Worm (Caenorhabditis elegans) whole organism, late embryonic: ENCODE measurements around the gene cank-26.

Source experiments
- C38D4.7 ChIP-seq: fragments of 200-800 bp; sonication (Bioruptor generic); optimal IDR thresholded peaks from 2 replicates; lab custom pipeline; 2018; ENCODE audit warnings: mild to moderate bottlenecking, missing genetic modification characterization, moderate library complexity, missing compliant biosample characterization
- K09A11.1 ChIP-seq: sonication (generic microtip); optimal IDR thresholded peaks from 2 replicates; lab custom pipeline; 2017; ENCODE audit warnings: antibody characterized with exemption, mild to moderate bottlenecking, missing genetic modification characterization, missing compliant biosample characterization; ENCODE audit not compliant: insufficient read depth
- T23F11.4 ChIP-seq: fragments of 200-800 bp; sonication (Bioruptor generic); optimal IDR thresholded peaks from 2 replicates; lab custom pipeline; 2018; ENCODE audit warnings: mild to moderate bottlenecking, missing genetic modification characterization, missing compliant biosample characterization
- Y22D7AL.16 ChIP-seq: sonication (generic microtip); optimal IDR thresholded peaks from 2 replicates; lab custom pipeline; 2016; ENCODE audit warnings: missing genetic modification characterization, missing compliant biosample characterization
- ahr-1 ChIP-seq: sonication (generic microtip); optimal IDR thresholded peaks from 2 replicates; lab custom pipeline; 2016; ENCODE audit warnings: missing genetic modification characterization, missing compliant biosample characterization
- ceh-18 ChIP-seq: sonication (generic microtip); optimal IDR thresholded peaks from 2 replicates; lab custom pipeline; 2016; ENCODE audit warnings: missing genetic modification characterization, missing compliant biosample characterization
- ceh-22 ChIP-seq: sonication (generic microtip); optimal IDR thresholded peaks from 2 replicates; lab custom pipeline; 2017; ENCODE audit warnings: missing biosample characterization, missing genetic modification characterization
- ceh-24 ChIP-seq: sonication (generic microtip); optimal IDR thresholded peaks from 2 replicates; lab custom pipeline; 2016; ENCODE audit warnings: mild to moderate bottlenecking, missing genetic modification characterization, missing compliant biosample characterization
- ceh-48 ChIP-seq: sonication (generic microtip); optimal IDR thresholded peaks from 2 replicates; lab custom pipeline; 2016; ENCODE audit warnings: missing genetic modification characterization, inconsistent platforms, missing compliant biosample characterization
- ceh-6 ChIP-seq: fragments of 200-800 bp; sonication (Bioruptor generic); optimal IDR thresholded peaks from 2 replicates; lab custom pipeline; 2018; ENCODE audit warnings: mild to moderate bottlenecking, missing genetic modification characterization, missing compliant biosample characterization
- dmd-4 ChIP-seq: sonication (generic microtip); optimal IDR thresholded peaks from 2 replicates; lab custom pipeline; 2016; ENCODE audit warnings: borderline replicate concordance, missing genetic modification characterization, missing compliant biosample characterization
- dve-1 ChIP-seq: sonication (generic microtip); optimal IDR thresholded peaks from 2 replicates; lab custom pipeline; 2017; ENCODE audit warnings: antibody characterized with exemption, mild to moderate bottlenecking, missing genetic modification characterization, missing compliant biosample characterization
- elt-2 ChIP-seq: sonication (generic microtip); optimal IDR thresholded peaks from 2 replicates; lab custom pipeline; 2016; ENCODE audit warnings: missing genetic modification reagents, missing genetic modification characterization, missing compliant biosample characterization
- ets-4 ChIP-seq: sonication (generic microtip); optimal IDR thresholded peaks from 2 replicates; lab custom pipeline; 2016; ENCODE audit warnings: missing genetic modification characterization, missing compliant biosample characterization
- eyg-1 ChIP-seq: sonication (generic microtip); optimal IDR thresholded peaks from 2 replicates; lab custom pipeline; 2016; ENCODE audit warnings: missing genotype, missing genetic modification characterization, missing compliant biosample characterization
- fkh-10 ChIP-seq: fragments of 150-350 bp; optimal IDR thresholded peaks from 2 replicates; lab custom pipeline; 2014; ENCODE audit warnings: missing biosample characterization, missing genetic modification reagents, missing genetic modification characterization
- fkh-6 ChIP-seq: sonication (generic microtip); optimal IDR thresholded peaks from 2 replicates; lab custom pipeline; 2016; ENCODE audit warnings: missing genetic modification characterization, missing compliant biosample characterization
- gmeb-2 ChIP-seq: sonication (generic microtip); optimal IDR thresholded peaks from 2 replicates; lab custom pipeline; 2016; ENCODE audit warnings: missing genetic modification characterization, inconsistent platforms, missing compliant biosample characterization
- hlh-13 ChIP-seq: fragments of 200-800 bp; sonication (Bioruptor generic); optimal IDR thresholded peaks from 2 replicates; lab custom pipeline; 2018; ENCODE audit warnings: mild to moderate bottlenecking, missing genetic modification characterization, missing compliant biosample characterization
- hlh-30 ChIP-seq: sonication (generic microtip); optimal IDR thresholded peaks from 2 replicates; lab custom pipeline; 2017; ENCODE audit warnings: antibody characterized with exemption, missing genetic modification characterization, missing compliant biosample characterization; ENCODE audit not compliant: insufficient read depth
- hlh-6 ChIP-seq: sonication (generic microtip); optimal IDR thresholded peaks from 2 replicates; lab custom pipeline; 2016; ENCODE audit warnings: missing genotype, missing genetic modification characterization, missing compliant biosample characterization
- lim-6 ChIP-seq: sonication (generic microtip); optimal IDR thresholded peaks from 2 replicates; lab custom pipeline; 2016; ENCODE audit warnings: missing genetic modification characterization, missing compliant biosample characterization
- lin-11 ChIP-seq: fragments of 200-800 bp; sonication (Bioruptor generic); optimal IDR thresholded peaks from 2 replicates; lab custom pipeline; 2018; ENCODE audit warnings: mild to moderate bottlenecking, missing genetic modification characterization, missing compliant biosample characterization
- madf-2 ChIP-seq: sonication (generic microtip); optimal IDR thresholded peaks from 2 replicates; lab custom pipeline; 2017; ENCODE audit warnings: missing genetic modification characterization, missing compliant biosample characterization
- nhr-11 ChIP-seq: fragments of 150-350 bp; optimal IDR thresholded peaks from 2 replicates; lab custom pipeline; 2014; ENCODE audit warnings: missing biosample characterization, missing genetic modification characterization
- odd-2 ChIP-seq: sonication (generic microtip); optimal IDR thresholded peaks from 2 replicates; lab custom pipeline; 2017; ENCODE audit warnings: antibody characterized with exemption, mild to moderate bottlenecking, missing genetic modification characterization, missing compliant biosample characterization
- pat-9 ChIP-seq: fragments of 200-800 bp; sonication (Bioruptor generic); optimal IDR thresholded peaks from 2 replicates; lab custom pipeline; 2018; ENCODE audit warnings: mild to moderate bottlenecking, missing genetic modification characterization, moderate library complexity, missing compliant biosample characterization
- pha-2 ChIP-seq: sonication (generic microtip); optimal IDR thresholded peaks from 2 replicates; lab custom pipeline; 2017; ENCODE audit warnings: mild to moderate bottlenecking, missing genetic modification characterization, missing compliant biosample characterization
- pha-4 ChIP-seq: fragments of 150-350 bp; optimal IDR thresholded peaks from 2 replicates; lab custom pipeline; 2018; ENCODE audit warnings: missing biosample characterization, missing genetic modification reagents, missing genetic modification characterization
- pqm-1 ChIP-seq: sonication (generic microtip); optimal IDR thresholded peaks from 2 replicates; lab custom pipeline; 2016; ENCODE audit warnings: missing genetic modification characterization, missing compliant biosample characterization
- ref-2 ChIP-seq: sonication (generic microtip); optimal IDR thresholded peaks from 2 replicates; lab custom pipeline; 2016; ENCODE audit warnings: missing genetic modification characterization, missing compliant biosample characterization
- rnt-1 ChIP-seq: sonication (generic microtip); optimal IDR thresholded peaks from 2 replicates; lab custom pipeline; 2016; ENCODE audit warnings: missing genetic modification characterization, missing compliant biosample characterization
- sox-2 ChIP-seq: fragments of 200-800 bp; sonication (Bioruptor generic); IDR thresholded peaks from 2 replicates; pipeline ENCODE4 v1.3.6; 2022; ENCODE audit warnings: missing genetic modification reagents, missing genetic modification characterization, missing compliant biosample characterization
- sox-4 ChIP-seq: sonication (generic microtip); optimal IDR thresholded peaks from 2 replicates; lab custom pipeline; 2017; ENCODE audit warnings: mild to moderate bottlenecking, missing genetic modification characterization, inconsistent platforms, missing compliant biosample characterization
- syd-9 ChIP-seq: sonication (generic microtip); optimal IDR thresholded peaks from 2 replicates; lab custom pipeline; 2016; ENCODE audit warnings: mild to moderate bottlenecking, missing genetic modification characterization, moderate library complexity, missing compliant biosample characterization
- tbx-2 ChIP-seq: sonication (generic microtip); optimal IDR thresholded peaks from 2 replicates; lab custom pipeline; 2016; ENCODE audit warnings: missing genetic modification characterization, missing compliant biosample characterization
- tbx-7 ChIP-seq: sonication (generic microtip); optimal IDR thresholded peaks from 2 replicates; lab custom pipeline; 2016; ENCODE audit warnings: missing genotype, missing genetic modification characterization, missing compliant biosample characterization
- ttx-3 ChIP-seq: sonication (generic microtip); optimal IDR thresholded peaks from 2 replicates; lab custom pipeline; 2016; ENCODE audit warnings: missing genetic modification reagents, missing genetic modification characterization, missing compliant biosample characterization
- unc-3 ChIP-seq, 2 experiments: fragments of 200-800 bp in 1 of 2; sonication (Bioruptor generic) in 1 of 2; sonication (generic microtip) in 1 of 2; conservative IDR thresholded peaks in 1 of 2; optimal IDR thresholded peaks in 1 of 2; 2 replicates each; pipeline versions ENCODE4 v1.3.6 to Lab custom; 2016 to 2022; ENCODE audit warnings: missing compliant biosample characterization in 2 of 2, missing genetic modification characterization in 2 of 2, missing genetic modification reagents in 1 of 2
- unc-86 ChIP-seq: sonication (generic microtip); optimal IDR thresholded peaks from 2 replicates; lab custom pipeline; 2016; ENCODE audit warnings: missing genetic modification characterization, missing compliant biosample characterization
- ztf-16 ChIP-seq: sonication (generic microtip); optimal IDR thresholded peaks from 2 replicates; lab custom pipeline; 2017; ENCODE audit warnings: missing genetic modification characterization, missing compliant biosample characterization

cank-26 gene

ce11 chrII:3951354-3951753, 23.5 kb downstream of the cank-26 start:
- no peak for TF ChIP-seq T23F11.4 (GFP tag; lab: Kevin White, UChicago)
- no peak for TF ChIP-seq ttx-3
- no peak for TF ChIP-seq ceh-24 (tag; lab: Kevin White, UChicago)
- TF ChIP-seq madf-2 (tag; lab: Kevin White, UChicago): no peak
- TF ChIP-seq ahr-1: no peak
- no peak for TF ChIP-seq hlh-30 (tag; lab: Kevin White, UChicago)
- no peak for TF ChIP-seq fkh-10 (GFP tag; lab: Kevin White, UChicago)
- no peak for TF ChIP-seq pha-4 (tag; lab: Kevin White, UChicago)
- no peak for TF ChIP-seq fkh-6 (tag; lab: Kevin White, UChicago)
- TF ChIP-seq syd-9 (tag; lab: Kevin White, UChicago): no peak
- TF ChIP-seq gmeb-2 (tag; lab: Kevin White, UChicago): no peak
- TF ChIP-seq nhr-11: no peak
- TF ChIP-seq ceh-6: no peak
- TF ChIP-seq dve-1: no peak
- TF ChIP-seq lin-11 (tag; lab: Kevin White, UChicago): no peak
- no peak for TF ChIP-seq rnt-1

- TF ChIP-seq pqm-1 (tag; lab: Kevin White, UChicago) (no peak), K09A11.1 (tag; lab: Kevin White, UChicago) (no peak), ceh-48 (tag; lab: Kevin White, UChicago) (no peak), odd-2 (tag; lab: Kevin White, UChicago) (no peak), elt-2 (tag; lab: Kevin White, UChicago) (no peak), lim-6 (tag; lab: Kevin White, UChicago) (no peak), unc-3 (GFP tag; conservative IDR thresholded peaks at IDR 0.05; lab: Robert Waterston, UW) (no peak), unc-3 (tag; optimal IDR thresholded peaks at IDR 0.05; lab: Kevin White, UChicago) (no peak), ceh-24 (tag; lab: Kevin White, UChicago) (no peak), tbx-7 (tag; lab: Kevin White, UChicago) (no peak), fkh-10 (GFP tag; lab: Kevin White, UChicago) (no peak), ztf-16 (tag; lab: Kevin White, UChicago) (no peak), hlh-13 (no peak), ceh-22 (tag; lab: Kevin White, UChicago) (no peak), Y22D7AL.16 (no peak), ets-4 (tag; lab: Kevin White, UChicago) (no peak), C38D4.7 (GFP tag; lab: Kevin White, UChicago) (no peak), sox-2 (GFP tag; lab: Robert Waterston, UW) (no peak), gmeb-2 (tag; lab: Kevin White, UChicago) (no peak), ref-2 (tag; lab: Kevin White, UChicago) (no peak), pha-2 (tag; lab: Kevin White, UChicago) (no peak)
Measured at ce11 chrII:3950077-3950476, 24.8 kb downstream of the cank-26 start, which contains the start of gene sea-2. sea-2 (plus strand) TSS chrII:3950377.

ce11 chrII:3948507-3948906, 26.4 kb downstream of the cank-26 start:
- no peak for TF ChIP-seq sox-2 (GFP tag; lab: Robert Waterston, UW)
- no peak for TF ChIP-seq syd-9 (tag; lab: Kevin White, UChicago)
- no peak for TF ChIP-seq ceh-22 (tag; lab: Kevin White, UChicago)
- no peak for TF ChIP-seq dmd-4 (tag; lab: Kevin White, UChicago)
- TF ChIP-seq sox-4 (tag; lab: Kevin White, UChicago): no peak
- TF ChIP-seq tbx-2: no peak
- no peak for TF ChIP-seq hlh-6 (tag; lab: Kevin White, UChicago)
- TF ChIP-seq ceh-18 (tag; lab: Kevin White, UChicago): no peak
- no peak for TF ChIP-seq dve-1
- no peak for TF ChIP-seq unc-86 (tag; lab: Kevin White, UChicago)
- TF ChIP-seq pat-9 (tag; lab: Kevin White, UChicago): no peak
- TF ChIP-seq eyg-1: no peak
- no peak for TF ChIP-seq ttx-3
- TF ChIP-seq, all 69 proteins: peak for 0
